Worm (Caenorhabditis elegans) whole organism, young adult: ENCODE results near the gene srx-33.

ENCODE experiments used
- B0035.1 ChIP-seq: sonication (generic microtip); optimal IDR thresholded peaks from 2 replicates; lab custom pipeline; 2016; ENCODE audit warnings: missing genetic modification characterization, mild to moderate bottlenecking, missing compliant biosample characterization, missing genotype, missing genetic modification reagents
- B0336.3 ChIP-seq: fragments of 200-800 bp; sonication (Bioruptor generic); IDR thresholded peaks from 2 replicates; pipeline ENCODE4 v1.3.6; 2022; ENCODE audit warnings: missing genetic modification characterization, missing compliant biosample characterization
- C06A6.2 ChIP-seq: fragments of 200-800 bp; sonication (Bioruptor generic); conservative IDR thresholded peaks from 2 replicates; pipeline ENCODE4 v1.3.6; 2022; ENCODE audit warnings: missing genetic modification characterization, missing compliant biosample characterization
- F37B4.10 ChIP-seq: fragments of 200-800 bp; sonication (Bioruptor generic); IDR thresholded peaks from 2 replicates; pipeline ENCODE4 v1.3.6; 2022; ENCODE audit warnings: missing genetic modification characterization, missing compliant biosample characterization
- F55B11.4 ChIP-seq: sonication (generic microtip); optimal IDR thresholded peaks from 2 replicates; lab custom pipeline; 2016; ENCODE audit warnings: missing compliant biosample characterization, missing genetic modification characterization, borderline replicate concordance; ENCODE audit not compliant: insufficient read depth
- F57C9.4 ChIP-seq: sonication (generic microtip); optimal IDR thresholded peaks from 2 replicates; lab custom pipeline; 2017; ENCODE audit warnings: mild to moderate bottlenecking, missing genetic modification characterization, missing compliant biosample characterization
- T07F8.4 ChIP-seq: sonication (generic microtip); optimal IDR thresholded peaks from 2 replicates; lab custom pipeline; 2016; ENCODE audit warnings: mild to moderate bottlenecking, missing genetic modification characterization, moderate library complexity, missing compliant biosample characterization
- Y67H2A.10 ChIP-seq: fragments of 200-800 bp; sonication (Bioruptor generic); conservative IDR thresholded peaks from 2 replicates; pipeline ENCODE4 v1.3.6; 2022; ENCODE audit warnings: missing genetic modification reagents, missing genetic modification characterization, missing compliant biosample characterization
- Y95B8A.8 ChIP-seq: fragments of 200-800 bp; sonication (Bioruptor generic); IDR thresholded peaks from 2 replicates; pipeline ENCODE4 v1.3.6; 2022; ENCODE audit warnings: missing genetic modification reagents, missing genetic modification characterization, missing compliant biosample characterization
- akir-1 ChIP-seq: fragments of 200-800 bp; sonication (Bioruptor generic); optimal IDR thresholded peaks from 2 replicates; lab custom pipeline; 2018; ENCODE audit warnings: mild to moderate bottlenecking, missing genetic modification characterization, moderate library complexity, missing compliant biosample characterization
- ama-1 ChIP-seq, 3 experiments: fragments of 150-350 bp in 1 of 3; sonication (generic microtip) in 2 of 3; optimal IDR thresholded peaks; 2 replicates each; lab custom pipeline; 2014 to 2018; ENCODE audit warnings: missing biosample characterization in 2 of 3, missing genetic modification characterization in 2 of 3, missing genetic modification reagents in 2 of 3
- athp-1 ChIP-seq: sonication (generic microtip); optimal IDR thresholded peaks from 2 replicates; lab custom pipeline; 2017; ENCODE audit warnings: mild to moderate bottlenecking, missing genetic modification characterization, missing compliant biosample characterization
- attf-5 ChIP-seq: fragments of 200-800 bp; sonication (Bioruptor generic); optimal IDR thresholded peaks from 2 replicates; lab custom pipeline; 2018; ENCODE audit warnings: mild to moderate bottlenecking, missing genetic modification characterization, missing compliant biosample characterization
- attf-6 ChIP-seq: fragments of 200-800 bp; sonication (Bioruptor generic); IDR thresholded peaks from 2 replicates; pipeline ENCODE4 v1.3.6; 2022; ENCODE audit warnings: missing genetic modification reagents, missing genetic modification characterization, missing compliant biosample characterization
- ccch-3 ChIP-seq: fragments of 200-800 bp; sonication (Bioruptor generic); optimal IDR thresholded peaks from 2 replicates; lab custom pipeline; 2018; ENCODE audit warnings: mild to moderate bottlenecking, missing genetic modification characterization, missing compliant biosample characterization
- cebp-1 ChIP-seq, 2 experiments: fragments of 200-800 bp in 1 of 2; sonication (Bioruptor generic) in 1 of 2; sonication (generic microtip) in 1 of 2; IDR thresholded peaks in 1 of 2; optimal IDR thresholded peaks in 1 of 2; 2 replicates each; pipeline versions ENCODE4 v1.3.6 to Lab custom; 2017 to 2022; ENCODE audit warnings: missing compliant biosample characterization in 2 of 2, missing genetic modification characterization in 2 of 2, mild to moderate bottlenecking in 1 of 2, missing genetic modification reagents in 1 of 2, moderate library complexity in 1 of 2
- cebp-2 ChIP-seq: fragments of 200-800 bp; sonication (Bioruptor generic); IDR thresholded peaks from 2 replicates; pipeline ENCODE4 v1.3.6; 2022; ENCODE audit warnings: missing genetic modification characterization, missing compliant biosample characterization
- ceh-27 ChIP-seq: fragments of 200-800 bp; sonication (Bioruptor generic); optimal IDR thresholded peaks from 2 replicates; lab custom pipeline; 2018; ENCODE audit warnings: mild to moderate bottlenecking, missing genetic modification characterization, moderate library complexity, missing compliant biosample characterization
- die-1 ChIP-seq: sonication (generic microtip); optimal IDR thresholded peaks from 2 replicates; lab custom pipeline; 2016; ENCODE audit warnings: missing genotype, mild to moderate bottlenecking, missing genetic modification characterization, missing compliant biosample characterization
- egl-18 ChIP-seq: fragments of 200-800 bp; sonication (Bioruptor generic); IDR thresholded peaks from 2 replicates; pipeline ENCODE4 v1.3.6; 2022; ENCODE audit warnings: missing genetic modification reagents, missing genetic modification characterization, missing compliant biosample characterization
- ekl-4 ChIP-seq: fragments of 200-800 bp; sonication (Bioruptor generic); IDR thresholded peaks from 2 replicates; pipeline ENCODE4 v1.3.6; 2022; ENCODE audit warnings: missing genetic modification reagents, missing genetic modification characterization, missing compliant biosample characterization
- ets-4 ChIP-seq: fragments of 200-800 bp; sonication (Bioruptor generic); optimal IDR thresholded peaks from 2 replicates; lab custom pipeline; 2018; ENCODE audit warnings: mild to moderate bottlenecking, missing genetic modification characterization, missing compliant biosample characterization
- hmg-1.2 ChIP-seq: fragments of 200-800 bp; sonication (Bioruptor generic); IDR thresholded peaks from 2 replicates; pipeline ENCODE4 v1.3.6; 2022; ENCODE audit warnings: missing genetic modification reagents, missing genetic modification characterization, missing compliant biosample characterization
- let-607 ChIP-seq, 2 experiments: fragments of 200-800 bp in 1 of 2; sonication (Bioruptor generic) in 1 of 2; sonication (generic microtip) in 1 of 2; optimal IDR thresholded peaks; 2 replicates each; lab custom pipeline; 2016 to 2018; ENCODE audit warnings: mild to moderate bottlenecking in 2 of 2, missing compliant biosample characterization in 2 of 2, missing genetic modification characterization in 2 of 2, moderate library complexity in 2 of 2, missing genotype in 1 of 2
- lin-35 ChIP-seq, 3 experiments: fragments of 150-350 bp in 2 of 3; sonication (generic microtip) in 1 of 3; optimal IDR thresholded peaks; 2 replicates each; lab custom pipeline; 2014 to 2018; ENCODE audit warnings: missing biosample characterization in 3 of 3, missing genetic modification characterization in 3 of 3, missing genetic modification reagents in 3 of 3
- mcd-1 ChIP-seq: fragments of 200-800 bp; sonication (Bioruptor generic); IDR thresholded peaks from 2 replicates; pipeline ENCODE4 v1.3.6; 2022; ENCODE audit warnings: missing genetic modification reagents, missing genetic modification characterization, missing compliant biosample characterization
- mel-28 ChIP-seq: sonication (generic microtip); optimal IDR thresholded peaks from 2 replicates; lab custom pipeline; 2016; ENCODE audit warnings: borderline replicate concordance, mild to moderate bottlenecking, missing genetic modification characterization, missing compliant biosample characterization
- mes-4 ChIP-seq: sonication (generic microtip); optimal IDR thresholded peaks from 2 replicates; lab custom pipeline; 2016; ENCODE audit warnings: missing genotype, missing genetic modification characterization, missing compliant biosample characterization
- mxl-1 ChIP-seq: sonication (generic microtip); optimal IDR thresholded peaks from 2 replicates; lab custom pipeline; 2016; ENCODE audit warnings: missing genetic modification characterization, missing compliant biosample characterization
- nfya-2 ChIP-seq: fragments of 200-800 bp; sonication (Bioruptor generic); IDR thresholded peaks from 2 replicates; pipeline ENCODE4 v1.3.6; 2022; ENCODE audit warnings: missing genetic modification reagents, missing genetic modification characterization, missing compliant biosample characterization
- rec-8 ChIP-seq, 2 experiments: sonication (generic microtip); optimal IDR thresholded peaks; 2 replicates each; lab custom pipeline; 2016; ENCODE audit warnings: mild to moderate bottlenecking in 2 of 2, missing genetic modification characterization in 2 of 2, missing genetic modification reagents in 2 of 2, missing genotype in 2 of 2, missing biosample characterization in 1 of 2, missing compliant biosample characterization in 1 of 2, moderate library complexity in 1 of 2
- repo-1 ChIP-seq: sonication (generic microtip); optimal IDR thresholded peaks from 2 replicates; lab custom pipeline; 2017; ENCODE audit warnings: mild to moderate bottlenecking, missing genetic modification characterization, missing compliant biosample characterization
- rpc-1 ChIP-seq, 2 experiments: fragments of 150-350 bp in 1 of 2; sonication (generic microtip) in 1 of 2; optimal IDR thresholded peaks; 2 replicates each; lab custom pipeline; 2014 to 2018; ENCODE audit warnings: missing biosample characterization in 1 of 2, missing genetic modification characterization in 1 of 2, missing genetic modification reagents in 1 of 2, missing genotype in 1 of 2
- sea-2 ChIP-seq: fragments of 200-800 bp; sonication (Bioruptor generic); IDR thresholded peaks from 2 replicates; pipeline ENCODE4 v1.3.6; 2022; ENCODE audit warnings: missing genetic modification characterization, missing compliant biosample characterization
- sptf-2 ChIP-seq: fragments of 200-800 bp; sonication (Bioruptor generic); optimal IDR thresholded peaks from 2 replicates; lab custom pipeline; 2018; ENCODE audit warnings: mild to moderate bottlenecking, missing genetic modification characterization, missing compliant biosample characterization
- zim-3 ChIP-seq: sonication (generic microtip); optimal IDR thresholded peaks from 2 replicates; lab custom pipeline; 2017; ENCODE audit warnings: mild to moderate bottlenecking, missing genetic modification characterization, moderate library complexity, missing compliant biosample characterization
- ztf-25 ChIP-seq: fragments of 200-800 bp; sonication (Bioruptor generic); IDR thresholded peaks from 2 replicates; pipeline ENCODE4 v1.3.6; 2022; ENCODE audit warnings: missing genetic modification reagents, missing genetic modification characterization, missing compliant biosample characterization
- ztf-3 ChIP-seq: fragments of 200-800 bp; sonication (Bioruptor generic); optimal IDR thresholded peaks from 2 replicates; lab custom pipeline; 2018; ENCODE audit warnings: mild to moderate bottlenecking, missing genetic modification characterization, missing compliant biosample characterization
- ztf-6 ChIP-seq: fragments of 200-800 bp; sonication (Bioruptor generic); IDR thresholded peaks from 2 replicates; pipeline ENCODE4 v1.3.6; 2022; ENCODE audit warnings: missing genetic modification reagents, missing genetic modification characterization, missing compliant biosample characterization

The srx-33 gene

ce11 chrV:7123979-7124378 is 5.3 kb upstream of the srx-33 start:
- no peak for TF ChIP-seq F55B11.4 (tag; lab: Kevin White, UChicago)
- TF ChIP-seq athp-1 (tag; lab: Kevin White, UChicago), result no peak
- TF ChIP-seq attf-6 (GFP tag; lab: Robert Waterston, UW), result no peak
- TF ChIP-seq hmg-1.2 (GFP tag; lab: Robert Waterston, UW), result no peak
- no peak for TF ChIP-seq egl-18 (GFP tag; lab: Robert Waterston, UW)
- no peak for TF ChIP-seq ama-1 (optimal IDR thresholded peaks at IDR 0.05; lab: Kevin White, UChicago)
- no peak for TF ChIP-seq ama-1 (GFP tag; optimal IDR thresholded peaks at IDR 0.05; lab: Kevin White, UChicago)
- no peak for TF ChIP-seq B0336.3 (GFP tag; lab: Robert Waterston, UW)
- TF ChIP-seq mxl-1, result no peak
- no peak for TF ChIP-seq F37B4.10 (GFP tag; lab: Robert Waterston, UW)
- no peak for TF ChIP-seq ztf-6 (GFP tag; lab: Robert Waterston, UW)
- no peak for TF ChIP-seq die-1 (tag; lab: Kevin White, UChicago)
- TF ChIP-seq ccch-3 (GFP tag; lab: Kevin White, UChicago), result no peak
- TF ChIP-seq sptf-2 (GFP tag; lab: Kevin White, UChicago), result no peak
- TF ChIP-seq let-607 (tag; optimal IDR thresholded peaks at IDR 0.05; lab: Kevin White, UChicago), result no peak

ce11 chrV:7123188-7123708 is 4.6 kb upstream of the srx-33 start, which contains the start of gene lmd-5:
Gene lmd-5 (plus strand): TSS chrV:7123658.
- no peak for TF ChIP-seq nfya-2 (GFP tag; lab: Robert Waterston, UW)
- TF ChIP-seq rpc-1 (optimal IDR thresholded peaks at IDR 0.05; lab: Kevin White, UChicago), result no peak
- no peak for TF ChIP-seq rpc-1 (tag; optimal IDR thresholded peaks at IDR 0.05; lab: Kevin White, UChicago)
- no peak for TF ChIP-seq akir-1
- no peak for TF ChIP-seq T07F8.4
- no peak for TF ChIP-seq F57C9.4 (tag; lab: Kevin White, UChicago)
- TF ChIP-seq ama-1 (optimal IDR thresholded peaks at IDR 0.05; lab: Kevin White, UChicago), result no peak
- TF ChIP-seq ama-1 (GFP tag; optimal IDR thresholded peaks at IDR 0.05; lab: Kevin White, UChicago), result no peak
- no peak for TF ChIP-seq B0035.1 (tag; lab: Kevin White, UChicago)
- no peak for TF ChIP-seq mes-4 (tag; lab: Kevin White, UChicago)

- TF ChIP-seq rec-8 (tag; optimal IDR thresholded peaks at IDR 0.05; lab: Kevin White, UChicago) (no peak), ztf-25 (GFP tag; lab: Robert Waterston, UW) (no peak), lin-35 (GFP tag; optimal IDR thresholded peaks at IDR 0.05; lab: Kevin White, UChicago) (no peak), ekl-4 (GFP tag; lab: Robert Waterston, UW) (no peak), attf-5 (GFP tag; lab: Kevin White, UChicago) (no peak), mel-28 (tag; lab: Kevin White, UChicago) (no peak), repo-1 (tag; lab: Kevin White, UChicago) (no peak), ets-4 (GFP tag; lab: Kevin White, UChicago) (no peak), mcd-1 (GFP tag; lab: Robert Waterston, UW) (no peak), ztf-3 (GFP tag; lab: Kevin White, UChicago) (no peak), cebp-1 (GFP tag; IDR thresholded peaks at IDR 0.05; lab: Robert Waterston, UW) (no peak), cebp-1 (tag; optimal IDR thresholded peaks at IDR 0.05; lab: Kevin White, UChicago) (no peak), C06A6.2 (no peak), Y95B8A.8 (no peak), zim-3 (no peak), Y67H2A.10 (GFP tag; lab: Robert Waterston, UW) (no peak), sea-2 (GFP tag; lab: Robert Waterston, UW) (no peak), mes-4 (tag; lab: Kevin White, UChicago) (no peak), ceh-27 (GFP tag; lab: Kevin White, UChicago) (no peak), cebp-2 (GFP tag; lab: Robert Waterston, UW) (no peak)
Observed at ce11 chrV:7120168-7120567, 1.5 kb upstream of the srx-33 start, which contains the start of gene srx-34. Gene srx-34 (minus strand): TSS chrV:7120268.
